Fruit fly (Drosophila melanogaster) Kc167 (cell line): ENCODE data around the gene Lrr47.

Experiments
- Myc ChIP-seq: fragments of >200 bp; optimal IDR thresholded peaks from 2 replicates; lab custom pipeline; 2017; ENCODE audit warnings: missing external identifiers
- insv ChIP-seq: fragments of >200 bp; optimal IDR thresholded peaks from 3 replicates; lab custom pipeline; 2018; ENCODE audit warnings: missing external identifiers

DNA sequence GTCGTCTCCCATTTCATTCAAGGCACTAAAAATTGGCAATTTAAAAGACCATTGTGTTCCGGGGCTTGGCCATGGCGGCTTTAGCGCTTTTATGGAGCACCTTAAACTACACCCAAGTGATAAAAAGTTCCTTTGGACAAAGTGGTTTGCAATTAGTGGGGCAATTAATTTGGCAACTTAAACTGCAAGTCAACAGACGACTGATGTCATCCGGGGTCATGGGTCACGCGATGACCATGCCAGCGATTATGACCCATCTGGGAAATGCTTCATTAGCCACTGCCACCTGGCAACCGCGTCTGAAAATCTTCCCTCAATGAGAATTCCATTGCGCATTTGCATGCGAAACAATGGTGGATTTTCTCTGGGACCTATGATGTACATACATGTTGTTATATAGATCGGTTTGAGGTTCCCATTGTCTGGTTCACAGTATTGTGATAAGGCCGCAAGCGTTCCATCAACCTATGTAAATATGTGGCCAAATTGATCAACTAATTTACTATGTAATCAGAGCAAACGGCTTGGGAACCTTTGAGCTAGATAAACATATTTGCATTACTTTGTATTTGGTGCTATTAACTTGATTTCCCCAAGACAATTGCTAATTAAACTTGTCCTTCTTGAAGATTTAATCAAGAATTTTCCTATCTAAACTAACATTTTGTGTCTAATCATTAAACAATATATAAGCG lies 19.9 kb upstream of the Lrr47 start:
- TF ChIP-seq Myc (lab: Kevin White, UChicago), result no peak
- TF ChIP-seq insv (lab: Kevin White, UChicago), result no peak
